Worm (Caenorhabditis elegans): Measurements from ENCODE around the gene snap-29.

snap-29 gene

ce11 chrIII:8780473-8780872, 4.4 kb downstream of the snap-29 start:
- no peak for TF ChIP-seq hlh-13 (GFP tag; optimal IDR thresholded peaks at IDR 0.05)
- TF ChIP-seq pag-3 (tag; optimal IDR thresholded peaks at IDR 0.05; ENCODE audit: borderline replicate concordance): no peak
- TF ChIP-seq lim-6 (tag; optimal IDR thresholded peaks at IDR 0.05): no peak
- no peak for TF ChIP-seq ceh-6 (GFP tag; optimal IDR thresholded peaks at IDR 0.05)
- no peak for TF ChIP-seq unc-55 (GFP tag; optimal IDR thresholded peaks at IDR 0.05)
- TF ChIP-seq tbx-7 (tag; optimal IDR thresholded peaks at IDR 0.05): no peak
- TF ChIP-seq lin-11 (tag; optimal IDR thresholded peaks at IDR 0.05): no peak
- no peak for TF ChIP-seq mec-3 (tag; optimal IDR thresholded peaks at IDR 0.05; ENCODE audit: borderline replicate concordance)
- TF ChIP-seq hlh-30 (tag; optimal IDR thresholded peaks at IDR 0.05; ENCODE audit: insufficient read depth): no peak
- TF ChIP-seq pha-4 (tag; optimal IDR thresholded peaks at IDR 0.05): no peak
- no peak for TF ChIP-seq sox-4 (tag; optimal IDR thresholded peaks at IDR 0.05)
- TF ChIP-seq unc-86 (tag; optimal IDR thresholded peaks at IDR 0.05): no peak
- TF ChIP-seq pqm-1 (tag; optimal IDR thresholded peaks at IDR 0.05): no peak

- TF ChIP-seq ceh-31 (tag; optimal IDR thresholded peaks at IDR 0.05) (peak; percentile 14), pha-2 (tag; optimal IDR thresholded peaks at IDR 0.05) (no peak), hlh-8 (tag; optimal IDR thresholded peaks at IDR 0.05) (no peak), syd-9 (tag; optimal IDR thresholded peaks at IDR 0.05) (no peak), Y22D7AL.16 (tag; optimal IDR thresholded peaks at IDR 0.05) (no peak), ref-2 (tag; optimal IDR thresholded peaks at IDR 0.05) (no peak), pax-1 (tag; optimal IDR thresholded peaks at IDR 0.05) (no peak), fkh-10 (GFP tag; optimal IDR thresholded peaks at IDR 0.05) (no peak)
Observed at ce11 chrIII:8782080-8782479, 6.0 kb downstream of the snap-29 start.

ce11 chrIII:8782744-8783143, 6.7 kb downstream of the snap-29 start:
- TF ChIP-seq ttx-3 (tag; optimal IDR thresholded peaks at IDR 0.05) (no peak), nhr-232 (tag; optimal IDR thresholded peaks at IDR 0.05) (no peak), dmd-4 (tag; optimal IDR thresholded peaks at IDR 0.05; ENCODE audit: borderline replicate concordance) (no peak), hlh-13 (GFP tag; optimal IDR thresholded peaks at IDR 0.05) (no peak)

- no peak for TF ChIP-seq mec-3 (tag; optimal IDR thresholded peaks at IDR 0.05; ENCODE audit: borderline replicate concordance)
- TF ChIP-seq ceh-18 (tag; optimal IDR thresholded peaks at IDR 0.05): peak; percentile 9
Observed at ce11 chrIII:8784500-8784899, 8.4 kb downstream of the snap-29 start.

ce11 chrIII:8785426-8785825, 9.4 kb downstream of the snap-29 start:
- TF ChIP-seq hlh-30 (tag; optimal IDR thresholded peaks at IDR 0.05; ENCODE audit: insufficient read depth): peak; percentile 58
- no peak for TF ChIP-seq ceh-2 (tag; optimal IDR thresholded peaks at IDR 0.05)
- TF ChIP-seq ceh-18 (tag; optimal IDR thresholded peaks at IDR 0.05): peak; percentile 65
- no peak for TF ChIP-seq unc-42 (tag; optimal IDR thresholded peaks at IDR 0.05)
- TF ChIP-seq nhr-232 (tag; optimal IDR thresholded peaks at IDR 0.05): no peak

- TF ChIP-seq ets-4 (tag; optimal IDR thresholded peaks at IDR 0.05) (no peak), pros-1 (tag; optimal IDR thresholded peaks at IDR 0.05) (no peak), madf-2 (tag; optimal IDR thresholded peaks at IDR 0.05) (no peak), Y22D7AL.16 (tag; optimal IDR thresholded peaks at IDR 0.05) (no peak)
Observed at ce11 chrIII:8786077-8786476, 10.0 kb downstream of the snap-29 start, which contains the start of gene K02D10.8. K02D10.8 (plus strand) TSS chrIII:8786377.

- TF ChIP-seq ceh-34 (tag; optimal IDR thresholded peaks at IDR 0.05): no peak
- no peak for TF ChIP-seq pat-9 (tag; optimal IDR thresholded peaks at IDR 0.05)
- TF ChIP-seq ceh-9 (tag; optimal IDR thresholded peaks at IDR 0.05): no peak
- TF ChIP-seq unc-42 (tag; optimal IDR thresholded peaks at IDR 0.05): peak; percentile 14
- TF ChIP-seq ceh-2 (tag; optimal IDR thresholded peaks at IDR 0.05): no peak
- TF ChIP-seq fkh-10 (GFP tag; optimal IDR thresholded peaks at IDR 0.05): no peak
- TF ChIP-seq pag-3 (tag; optimal IDR thresholded peaks at IDR 0.05; ENCODE audit: borderline replicate concordance): no peak
- no peak for TF ChIP-seq hlh-13 (GFP tag; optimal IDR thresholded peaks at IDR 0.05)
- no peak for TF ChIP-seq ceh-48 (tag; optimal IDR thresholded peaks at IDR 0.05)
- TF ChIP-seq nfya-1 (tag; optimal IDR thresholded peaks at IDR 0.05): no peak
- peak; percentile 32 for TF ChIP-seq tbx-2 (tag; optimal IDR thresholded peaks at IDR 0.05)
- no peak for TF ChIP-seq npax-4 (tag; optimal IDR thresholded peaks at IDR 0.05)
- TF ChIP-seq ets-4 (tag; optimal IDR thresholded peaks at IDR 0.05): no peak
- no peak for TF ChIP-seq C08G9.2 (tag; optimal IDR thresholded peaks at IDR 0.05)
- no peak for TF ChIP-seq pax-1 (tag; optimal IDR thresholded peaks at IDR 0.05)
- TF ChIP-seq hlh-15 (tag; optimal IDR thresholded peaks at IDR 0.05): no peak
- TF ChIP-seq pha-4 (tag; optimal IDR thresholded peaks at IDR 0.05): no peak
- TF ChIP-seq ceh-14 (tag; optimal IDR thresholded peaks at IDR 0.05): peak; percentile 17
- TF ChIP-seq pha-2 (tag; optimal IDR thresholded peaks at IDR 0.05): no peak
- peak; percentile 29 for TF ChIP-seq ceh-31 (tag; optimal IDR thresholded peaks at IDR 0.05)
Observed at ce11 chrIII:8788690-8789089, 12.6 kb downstream of the snap-29 start.
